Worm (Caenorhabditis elegans): ENCODE measurements around the gene C18D1.2.
A peak's percentile ranks its signal among the peaks of the same experiment; 100 is the strongest.

Gene C18D1.2

DNA sequence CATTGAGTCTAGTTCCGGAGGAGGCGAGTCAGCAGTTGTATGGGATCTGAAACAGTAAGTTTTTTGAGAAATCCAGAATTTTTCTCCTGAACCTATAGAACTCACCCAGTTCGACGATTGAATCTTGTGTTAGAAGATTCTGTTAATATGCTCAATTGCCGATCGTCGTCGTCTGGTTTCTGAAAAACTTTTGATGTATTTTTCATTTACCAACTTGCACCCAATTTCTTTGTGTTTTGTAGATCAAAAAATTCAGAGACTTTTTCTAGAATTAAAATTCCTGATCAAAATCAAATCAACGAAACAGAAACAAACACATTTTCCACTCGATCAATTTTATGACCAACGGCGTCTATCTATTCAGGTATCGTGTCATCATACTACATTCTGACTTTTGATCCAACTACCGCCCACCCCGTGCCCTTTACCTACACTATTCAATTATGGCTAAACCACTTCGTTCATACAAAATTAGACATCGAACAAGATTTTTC, at the start of gene C18D1.2:
Gene C18D1.2 (plus strand): TSS at position 444 of the 494 bp plus-strand sequence.
- no peak for TF ChIP-seq ceh-20 (GFP tag; IDR thresholded peaks at IDR 0.05)
- no peak for TF ChIP-seq daf-8 (GFP tag; IDR thresholded peaks at IDR 0.05)
- no peak for TF ChIP-seq pha-4 (GFP tag; IDR thresholded peaks at IDR 0.05)
- TF ChIP-seq pha-4 (tag; optimal IDR thresholded peaks at IDR 0.05): no peak
- TF ChIP-seq nhr-11 (tag; optimal IDR thresholded peaks at IDR 0.05): no peak
- TF ChIP-seq daf-19 (GFP tag; conservative IDR thresholded peaks at IDR 0.05): no peak
- no peak for TF ChIP-seq lin-38 (GFP tag; IDR thresholded peaks at IDR 0.05)
- TF ChIP-seq lin-1 (GFP tag; IDR thresholded peaks at IDR 0.05): no peak
- no peak for TF ChIP-seq daf-12 (tag; optimal IDR thresholded peaks at IDR 0.05)
- no peak for TF ChIP-seq sdz-12 (GFP tag; optimal IDR thresholded peaks at IDR 0.05)
- TF ChIP-seq ZK546.5 (tag; optimal IDR thresholded peaks at IDR 0.05): no peak
- TF ChIP-seq aha-1 (tag): no peak
- no peak for TF ChIP-seq ceh-28 (tag; optimal IDR thresholded peaks at IDR 0.05)
- TF ChIP-seq snpc-1.2 (GFP tag; IDR thresholded peaks at IDR 0.05): no peak
- no peak for TF ChIP-seq daf-16 (GFP tag; optimal IDR thresholded peaks at IDR 0.05)
- TF ChIP-seq daf-16 (tag; optimal IDR thresholded peaks at IDR 0.05): no peak
- TF ChIP-seq vab-7 (GFP tag; IDR thresholded peaks at IDR 0.05): no peak
- TF ChIP-seq lin-29 (GFP tag; IDR thresholded peaks at IDR 0.05): no peak

ce11 chrII:10007917-10008316, 48.9 kb upstream of the C18D1.2 start, which contains the start of gene ZK892.5:
Gene ZK892.5, plus strand, starts transcription at chrII:10008217.
- TF ChIP-seq nhr-11 (tag; optimal IDR thresholded peaks at IDR 0.05) (no peak), Y75B8A.6 (GFP tag; IDR thresholded peaks at IDR 0.05) (no peak), zfp-3 (GFP tag; conservative IDR thresholded peaks at IDR 0.05) (no peak), rbr-2 (tag; optimal IDR thresholded peaks at IDR 0.05) (no peak), ceh-82 (tag; optimal IDR thresholded peaks at IDR 0.05) (no peak), dmd-6 (GFP tag; IDR thresholded peaks at IDR 0.05) (no peak), nhr-6 (tag; optimal IDR thresholded peaks at IDR 0.05) (no peak), F26F4.8 (GFP tag; conservative IDR thresholded peaks at IDR 0.05) (no peak), mxl-3 (GFP tag; optimal IDR thresholded peaks at IDR 0.05) (no peak), Y105C5A.15 (GFP tag; IDR thresholded peaks at IDR 0.05) (no peak), mxl-2 (GFP tag; conservative IDR thresholded peaks at IDR 0.05) (no peak), tag-97 (GFP tag; IDR thresholded peaks at IDR 0.05) (no peak), zag-1 (tag; optimal IDR thresholded peaks at IDR 0.05) (no peak), jun-1 (tag; optimal IDR thresholded peaks at IDR 0.05) (no peak), daf-8 (GFP tag; IDR thresholded peaks at IDR 0.05) (no peak), nhr-48 (tag; optimal IDR thresholded peaks at IDR 0.05) (no peak), fos-1 (tag; optimal IDR thresholded peaks at IDR 0.05) (no peak), daf-16 (GFP tag; optimal IDR thresholded peaks at IDR 0.05) (no peak), daf-16 (tag; optimal IDR thresholded peaks at IDR 0.05) (no peak), lin-39 (tag; optimal IDR thresholded peaks at IDR 0.05) (no peak), dmd-9 (GFP tag; IDR thresholded peaks at IDR 0.05) (no peak)

- TF ChIP-seq aha-1 (tag): peak; percentile 94
- TF ChIP-seq sdz-12 (GFP tag; optimal IDR thresholded peaks at IDR 0.05): no peak
Measured at ce11 chrII:10008552-10008951, 48.2 kb upstream of the C18D1.2 start.

- TF ChIP-seq spr-3 (GFP tag; optimal IDR thresholded peaks at IDR 0.05) (no peak), aha-1 (tag) (peak; percentile 88)
Measured at ce11 chrII:10010914-10011313, 45.9 kb upstream of the C18D1.2 start.

DNA sequence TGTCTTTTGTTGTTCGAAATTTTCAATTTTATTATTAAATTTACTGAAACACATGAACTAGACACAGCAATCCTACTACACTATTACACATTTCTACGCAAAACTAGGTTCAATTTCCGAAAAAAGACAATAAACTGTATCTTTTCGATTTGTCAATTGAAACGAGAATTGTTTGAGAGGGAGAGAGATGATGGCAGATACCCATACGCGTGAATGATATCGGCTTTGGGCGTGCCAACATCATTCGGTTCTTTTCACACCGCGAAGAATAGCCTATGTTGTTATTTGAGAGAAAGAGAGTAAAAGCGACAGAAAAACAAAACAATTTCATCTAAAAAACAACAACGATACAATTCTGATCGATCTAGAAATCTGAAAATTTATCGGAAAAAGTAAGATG, 45.1 kb upstream of the C18D1.2 start:
- peak; percentile 16; the same call in 1 of the 2 replicates for TF ChIP-seq dmd-6 (GFP tag; IDR thresholded peaks at IDR 0.05)
- no peak for TF ChIP-seq nhr-42 (GFP tag; IDR thresholded peaks at IDR 0.05)
- peak in 1 of 2 experiments; percentile 78 for TF ChIP-seq unc-62 (GFP tag; optimal IDR thresholded peaks at IDR 0.05 in 1 of 2)
- TF ChIP-seq unc-62 (tag; optimal IDR thresholded peaks at IDR 0.05): no peak
- peak; percentile 2 for TF ChIP-seq nhr-28 (tag; optimal IDR thresholded peaks at IDR 0.05)
- peak; percentile 29 for TF ChIP-seq mxl-3 (GFP tag; optimal IDR thresholded peaks at IDR 0.05)
- no peak for TF ChIP-seq egl-27 (tag; optimal IDR thresholded peaks at IDR 0.05)
- TF ChIP-seq dve-1 (tag; optimal IDR thresholded peaks at IDR 0.05; ENCODE audit: insufficient read depth): peak; percentile 28
- TF ChIP-seq nhr-6 (tag; optimal IDR thresholded peaks at IDR 0.05): no peak
- TF ChIP-seq saeg-2 (GFP tag; IDR thresholded peaks at IDR 0.05): no peak
- TF ChIP-seq zip-2 (tag; optimal IDR thresholded peaks at IDR 0.05): no peak
